Fruit fly (Drosophila melanogaster): ENCODE results near the gene ValRS-m.

Gene ValRS-m

DNA sequence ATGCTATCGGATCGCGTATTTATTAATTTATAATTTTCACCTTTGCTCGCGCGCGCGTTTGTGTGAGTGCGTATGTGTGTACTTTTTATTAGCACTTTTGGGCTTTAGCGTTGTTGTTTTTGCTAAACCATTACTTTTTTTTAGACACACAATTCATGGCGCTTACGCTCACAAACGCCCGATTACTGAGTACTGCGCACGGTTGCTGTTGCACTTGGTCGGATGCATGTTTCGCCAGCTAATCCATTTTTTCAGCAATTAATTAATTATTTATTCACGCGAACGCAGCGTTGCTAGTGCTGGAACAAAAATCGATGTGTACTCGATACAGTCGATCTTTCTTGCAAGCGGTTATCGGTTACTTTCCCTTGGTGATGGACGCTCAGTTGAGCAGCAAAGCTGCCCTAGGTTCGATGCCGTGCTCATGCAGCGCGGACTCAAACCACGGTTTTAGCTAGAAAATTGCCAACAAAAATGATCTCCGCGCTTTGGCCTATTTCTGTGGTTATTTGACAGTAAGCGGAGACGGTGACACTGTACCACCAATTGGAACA is 33.2 kb upstream of the ValRS-m start, which contains the start of the genes smg and CG5087 (continued):
- TF ChIP-seq CG14441 (GFP tag; IDR thresholded peaks at IDR 0.05) (0 out of 2 replicates have a peak, but pooled peaks have one; percentile 25), corto (GFP tag; optimal IDR thresholded peaks at IDR 0.05) (peak; percentile 39), CG6854 (GFP tag; optimal IDR thresholded peaks at IDR 0.05) (peak; percentile 40), CG8944 (GFP tag; optimal IDR thresholded peaks at IDR 0.05) (peak; percentile 45), Side (GFP tag; optimal IDR thresholded peaks at IDR 0.05) (no peak), CG8765 (GFP tag; IDR thresholded peaks at IDR 0.05) (no peak), danr (GFP tag; IDR thresholded peaks at IDR 0.05) (no peak), bbx (GFP tag; IDR thresholded peaks at IDR 0.05; ENCODE audit: partially characterized antibody) (peak; percentile 71), CG14710 (tag; optimal IDR thresholded peaks at IDR 0.05) (peak; percentile 83), CG11696 (GFP tag; IDR thresholded peaks at IDR 0.05) (no peak), ap (GFP tag; IDR thresholded peaks at IDR 0.05) (no peak), p53 (GFP tag; optimal IDR thresholded peaks at IDR 0.05) (peak; percentile 66), CG17359 (tag; optimal IDR thresholded peaks at IDR 0.05) (no peak), repo (GFP tag; optimal IDR thresholded peaks at IDR 0.05) (peak; percentile 63), E2f2 (GFP tag; IDR thresholded peaks at IDR 0.05) (peak; percentile 46), H2.0 (GFP tag; IDR thresholded peaks at IDR 0.05) (no peak), pzg (GFP tag; optimal IDR thresholded peaks at IDR 0.05) (peak; percentile 100), sc (optimal IDR thresholded peaks at IDR 0.05) (no peak), sc (GFP tag; optimal IDR thresholded peaks at IDR 0.05) (no peak), MTF-1 (GFP tag; optimal IDR thresholded peaks at IDR 0.05; ENCODE audit: borderline replicate concordance) (no peak), zf30C (GFP tag; optimal IDR thresholded peaks at IDR 0.05) (no peak), CG13894 (tag; optimal IDR thresholded peaks at IDR 0.05) (no peak), yki (optimal IDR thresholded peaks at IDR 0.05) (no peak), CG1647 (GFP tag; optimal IDR thresholded peaks at IDR 0.05) (peak; percentile 40), nerfin-1 (tag; optimal IDR thresholded peaks at IDR 0.05) (no peak), eyg (GFP tag; optimal IDR thresholded peaks at IDR 0.05) (peak; percentile 17), CG30403 (GFP tag; optimal IDR thresholded peaks at IDR 0.05) (peak; percentile 50), chinmo (GFP tag; IDR thresholded peaks at IDR 0.05; ENCODE audit: partially characterized antibody) (peak; percentile 86; the same call in 3 of the 4 replicates), CG7372 (GFP tag; IDR thresholded peaks at IDR 0.05) (no peak), Bgb (GFP tag; IDR thresholded peaks at IDR 0.05; ENCODE audit: partially characterized antibody) (peak; percentile 73; the same call in 1 of the 2 replicates), toy (GFP tag; IDR thresholded peaks at IDR 0.05) (no peak), CG32767 (GFP tag; IDR thresholded peaks at IDR 0.05) (no peak), Ada2b (GFP tag; IDR thresholded peaks at IDR 0.05) (no peak), CG17829 (tag; optimal IDR thresholded peaks at IDR 0.05) (peak; percentile 75), CG6272 (GFP tag; IDR thresholded peaks at IDR 0.05) (no peak), row (GFP tag; IDR thresholded peaks at IDR 0.05) (peak; percentile 55), CG18011 (GFP tag; optimal IDR thresholded peaks at IDR 0.05) (no peak), Gsc (GFP tag; IDR thresholded peaks at IDR 0.05) (no peak), Rfx (GFP tag; IDR thresholded peaks at IDR 0.05) (peak; percentile 77), CG34422 (GFP tag; IDR thresholded peaks at IDR 0.05) (peak; percentile 59), CG13296 (GFP tag; optimal IDR thresholded peaks at IDR 0.05) (peak; percentile 48), CG34224 (GFP tag; IDR thresholded peaks at IDR 0.05; ENCODE audit: partially characterized antibody) (no peak; the same call in 2 of the 3 replicates), ssp (GFP tag; IDR thresholded peaks at IDR 0.05) (0 out of 2 replicates have a peak, but pooled peaks have one; percentile 14), shn (GFP tag; optimal IDR thresholded peaks at IDR 0.05) (peak; percentile 25), cato (GFP tag; optimal IDR thresholded peaks at IDR 0.05; ENCODE audit: borderline replicate concordance) (no peak), cad (GFP tag; optimal IDR thresholded peaks at IDR 0.05) (no peak), ems (GFP tag; optimal IDR thresholded peaks at IDR 0.05) (peak; percentile 40), tin (GFP tag; optimal IDR thresholded peaks at IDR 0.05) (peak; percentile 42), B-H2 (GFP tag; optimal IDR thresholded peaks at IDR 0.05) (peak; percentile 64), CG8290 (GFP tag; optimal IDR thresholded peaks at IDR 0.05) (peak; percentile 30), CG8290 (tag; optimal IDR thresholded peaks at IDR 0.05) (no peak), CG8281 (tag; optimal IDR thresholded peaks at IDR 0.05) (no peak)

All from whole organism, embryonic.